Worm (Caenorhabditis elegans): Measurements from ENCODE around the gene C32C4.3.

DNA sequence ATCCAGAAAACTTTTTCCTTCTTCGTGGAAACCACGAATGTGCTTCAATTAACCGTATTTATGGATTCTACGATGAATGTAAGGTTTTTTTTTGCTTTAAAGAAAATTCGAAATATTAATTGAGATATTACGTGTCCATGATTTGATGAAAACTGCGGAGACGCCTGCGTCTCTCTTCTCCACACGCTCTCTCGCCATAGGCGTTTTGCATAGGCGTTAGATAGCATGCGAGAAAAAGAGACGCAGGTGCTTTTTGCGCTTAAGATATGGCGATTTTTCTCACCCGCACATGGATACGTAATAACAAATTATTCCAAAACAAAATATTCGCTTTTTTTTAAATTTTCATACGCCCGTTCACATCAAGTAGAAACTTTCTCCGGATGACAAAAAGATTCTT is 36.5 kb upstream of the C32C4.3 start:
- TF ChIP-seq him-1 (tag; optimal IDR thresholded peaks at IDR 0.05) (no peak), W03F9.2 (tag; optimal IDR thresholded peaks at IDR 0.05) (no peak)
